Fruit fly (Drosophila melanogaster): ENCODE measurements around the gene CG14879.

Gene CG14879

dm6 chr3R:16341817-16342374, 7.1 kb downstream of the CG14879 start, which contains the start of the genes SF2 and pad (continued):
- TF ChIP-seq CG6276 (GFP tag; optimal IDR thresholded peaks at IDR 0.05): no peak
- peak in 1 of 2 experiments; percentile 4 for TF ChIP-seq salr (GFP tag; optimal IDR thresholded peaks at IDR 0.05)
- no peak for TF ChIP-seq Blimp-1 (GFP tag; optimal IDR thresholded peaks at IDR 0.05)
- TF ChIP-seq acj6 (GFP tag; optimal IDR thresholded peaks at IDR 0.05): peak; percentile 77
- peak; percentile 51 for TF ChIP-seq CG7368 (GFP tag; optimal IDR thresholded peaks at IDR 0.05)
- TF ChIP-seq spab (GFP tag; optimal IDR thresholded peaks at IDR 0.05): no peak
- peak; percentile 82 for TF ChIP-seq Eip75B (GFP tag; optimal IDR thresholded peaks at IDR 0.05)
- TF ChIP-seq CG6163 (GFP tag; IDR thresholded peaks at IDR 0.05): peak; percentile 37; the same call in 1 of the 3 replicates
- TF ChIP-seq CG10669 (GFP tag; optimal IDR thresholded peaks at IDR 0.05): peak; percentile 56
- TF ChIP-seq dac (GFP tag; optimal IDR thresholded peaks at IDR 0.05): no peak
- peak; percentile 31 for TF ChIP-seq net (GFP tag; optimal IDR thresholded peaks at IDR 0.05)
- TF ChIP-seq CG11902 (GFP tag; optimal IDR thresholded peaks at IDR 0.05): peak; percentile 69

- TF ChIP-seq ss (GFP tag; optimal IDR thresholded peaks at IDR 0.05) (peak in 1 of 2 experiments; percentile 80), dac (GFP tag; optimal IDR thresholded peaks at IDR 0.05) (no peak), CG6163 (GFP tag; IDR thresholded peaks at IDR 0.05) (peak; percentile 53; the same call in 1 of the 3 replicates), CG7368 (GFP tag; optimal IDR thresholded peaks at IDR 0.05) (no peak), Sox15 (GFP tag; optimal IDR thresholded peaks at IDR 0.05) (no peak), dsx (GFP tag; optimal IDR thresholded peaks at IDR 0.05; ENCODE audit: poor library complexity, severe bottlenecking) (no peak), lz (GFP tag; optimal IDR thresholded peaks at IDR 0.05) (no peak), Sox102F (GFP tag; optimal IDR thresholded peaks at IDR 0.05) (no peak), CG15336 (GFP tag; IDR thresholded peaks at IDR 0.05) (0 out of 2 replicates have a peak, but pooled peaks have one; percentile 28), CG10631 (GFP tag; optimal IDR thresholded peaks at IDR 0.05) (no peak), net (GFP tag; optimal IDR thresholded peaks at IDR 0.05) (no peak), CG1621 (tag; optimal IDR thresholded peaks at IDR 0.05) (peak; percentile 6), Smox (GFP tag; optimal IDR thresholded peaks at IDR 0.05) (no peak), eg (GFP tag; IDR thresholded peaks at IDR 0.05) (peak; percentile 60; the same call in 2 of the 3 replicates), fd59A (GFP tag; optimal IDR thresholded peaks at IDR 0.05) (no peak), CG6808 (GFP tag; optimal IDR thresholded peaks at IDR 0.05) (peak; percentile 42), Eip78C (GFP tag) (peak; percentile 71), topi (GFP tag; optimal IDR thresholded peaks at IDR 0.05) (no peak), Hr4 (GFP tag; optimal IDR thresholded peaks at IDR 0.05) (no peak), CG8632 (GFP tag; optimal IDR thresholded peaks at IDR 0.05) (no peak), Ets21C (GFP tag; optimal IDR thresholded peaks at IDR 0.05) (no peak), salr (GFP tag; optimal IDR thresholded peaks at IDR 0.05) (no peak), spab (GFP tag; optimal IDR thresholded peaks at IDR 0.05) (peak; percentile 25), pdm3 (GFP tag; optimal IDR thresholded peaks at IDR 0.05) (no peak), CG11294 (GFP tag; IDR thresholded peaks at IDR 0.05) (0 out of 2 replicates have a peak, but pooled peaks have one; percentile 8), fkh (GFP tag; optimal IDR thresholded peaks at IDR 0.05) (no peak), CG3032 (tag; optimal IDR thresholded peaks at IDR 0.05) (peak; percentile 10), CG31627 (GFP tag; optimal IDR thresholded peaks at IDR 0.05) (no peak), CG16779 (tag; optimal IDR thresholded peaks at IDR 0.05) (no peak), vri (GFP tag; optimal IDR thresholded peaks at IDR 0.05) (no peak), Sox14 (GFP tag; optimal IDR thresholded peaks at IDR 0.05) (no peak), CG8319 (GFP tag; optimal IDR thresholded peaks at IDR 0.05) (no peak), CG3919 (GFP tag; optimal IDR thresholded peaks at IDR 0.05) (peak; percentile 2), CG9139 (GFP tag; optimal IDR thresholded peaks at IDR 0.05) (peak; percentile 34)
Observed at dm6 chr3R:16340610-16341009, 8.4 kb downstream of the CG14879 start.
